Fruit fly (Drosophila melanogaster) whole organism, embryonic: Measurements from ENCODE around the gene Pld3.
A peak's percentile ranks its signal among the peaks of the same experiment; 100 is the strongest.

Source experiments
- ATbp ChIP-seq: fragments of 200-800 bp; sonication (Bioruptor generic); optimal IDR thresholded peaks from 2 replicates; lab custom pipeline; 2017; ENCODE audit warnings: missing biosample characterization, mild to moderate bottlenecking, missing genetic modification characterization, missing genetic modification reagents
- BtbVII ChIP-seq: fragments of 200-800 bp; sonication (Bioruptor generic); optimal IDR thresholded peaks from 3 replicates; lab custom pipeline; 2017; ENCODE audit warnings: missing biosample characterization, mild to moderate bottlenecking, missing genetic modification characterization
- CG10543 ChIP-seq: fragments of 200-800 bp; sonication (Bioruptor generic); optimal IDR thresholded peaks from 3 replicates; lab custom pipeline; 2017; ENCODE audit warnings: missing biosample characterization, mild to moderate bottlenecking, missing genetic modification characterization, moderate library complexity
- CG10959 ChIP-seq: fragments of 200-800 bp; sonication (Bioruptor generic); IDR thresholded peaks from 2 replicates; pipeline ENCODE4 v1.3.6; 2022; ENCODE audit warnings: missing biosample characterization, missing genetic modification characterization
- CG11456 ChIP-seq: fragments of 200-800 bp; sonication (Bioruptor generic); IDR thresholded peaks from 3 replicates; pipeline ENCODE4 v1.3.6; 2022; ENCODE audit warnings: missing biosample characterization, missing genetic modification characterization
- CG11504 ChIP-seq: fragments of 200-800 bp; sonication (Bioruptor generic); optimal IDR thresholded peaks from 3 replicates; lab custom pipeline; 2019; ENCODE audit warnings: missing biosample characterization, mild to moderate bottlenecking, missing genetic modification characterization, moderate library complexity
- CG11695 ChIP-seq: fragments of 200-800 bp; sonication (Bioruptor generic); IDR thresholded peaks from 3 replicates; pipeline ENCODE4 v1.3.6; 2022; ENCODE audit warnings: missing biosample characterization, missing genetic modification characterization
- CG13287 ChIP-seq: fragments of 200-800 bp; sonication (Bioruptor generic); IDR thresholded peaks from 2 replicates; pipeline ENCODE4 v1.3.6; 2022; ENCODE audit warnings: missing biosample characterization, missing genetic modification characterization; ENCODE audit not compliant: partially characterized antibody
- CG1603 ChIP-seq: fragments of 200-800 bp; sonication (Bioruptor generic); optimal IDR thresholded peaks from 2 replicates; lab custom pipeline; 2019; ENCODE audit warnings: missing biosample characterization, mild to moderate bottlenecking, missing genetic modification characterization, moderate library complexity
- CG17612 ChIP-seq: fragments of 200-800 bp; sonication (Bioruptor generic); IDR thresholded peaks from 2 replicates; pipeline ENCODE4 v1.3.6; 2022; ENCODE audit warnings: missing biosample characterization, missing genetic modification characterization
- CG2120 ChIP-seq: fragments of 200-800 bp; sonication (Bioruptor generic); optimal IDR thresholded peaks from 3 replicates; lab custom pipeline; 2016; ENCODE audit warnings: missing biosample characterization, missing genetic modification characterization
- CG33557 ChIP-seq: fragments of 200-800 bp; sonication (Bioruptor generic); optimal IDR thresholded peaks from 2 replicates; lab custom pipeline; 2019; ENCODE audit warnings: missing biosample characterization, mild to moderate bottlenecking, missing genetic modification characterization, moderate library complexity
- CG34376 ChIP-seq: fragments of 200-800 bp; sonication (Bioruptor generic); optimal IDR thresholded peaks from 2 replicates; lab custom pipeline; 2018; ENCODE audit warnings: missing biosample characterization, mild to moderate bottlenecking, missing genetic modification characterization
- CG6654 ChIP-seq: fragments of 200-800 bp; sonication (Bioruptor generic); optimal IDR thresholded peaks from 2 replicates; lab custom pipeline; 2017; ENCODE audit warnings: missing biosample characterization, mild to moderate bottlenecking, missing genetic modification characterization
- CG6854 ChIP-seq: fragments of 200-800 bp; sonication (Bioruptor generic); optimal IDR thresholded peaks from 3 replicates; lab custom pipeline; 2017; ENCODE audit warnings: missing biosample characterization, mild to moderate bottlenecking, missing genetic modification characterization
- CG7271 ChIP-seq: fragments of 200-800 bp; sonication (Bioruptor generic); optimal IDR thresholded peaks from 2 replicates; lab custom pipeline; 2018; ENCODE audit warnings: missing biosample characterization, mild to moderate bottlenecking, missing genetic modification characterization, moderate library complexity
- CG8388 ChIP-seq: fragments of 200-800 bp; sonication (Bioruptor generic); optimal IDR thresholded peaks from 2 replicates; lab custom pipeline; 2019; ENCODE audit warnings: missing biosample characterization, mild to moderate bottlenecking, missing genetic modification characterization, moderate library complexity
- Dfd ChIP-seq, 2 experiments: fragments of >200 bp; optimal IDR thresholded peaks; 2 replicates each; lab custom pipeline; 2017; ENCODE audit warnings: missing biosample characterization in 2 of 2, missing genetic modification characterization in 2 of 2
- Dip3 ChIP-seq: fragments of 200-800 bp; sonication (Bioruptor generic); optimal IDR thresholded peaks from 3 replicates; lab custom pipeline; 2016; ENCODE audit warnings: missing biosample characterization, missing genetic modification characterization
- Dp ChIP-seq: fragments of 200-800 bp; sonication (Bioruptor generic); optimal IDR thresholded peaks from 2 replicates; lab custom pipeline; 2018; ENCODE audit warnings: missing biosample characterization, mild to moderate bottlenecking, missing genetic modification characterization, moderate library complexity
- Dref ChIP-seq: fragments of 200-800 bp; sonication (Bioruptor generic); IDR thresholded peaks from 2 replicates; pipeline ENCODE4 v1.3.6; 2022; ENCODE audit warnings: missing biosample characterization, missing genetic modification characterization
- Gsc ChIP-seq: fragments of 200-800 bp; sonication (Bioruptor generic); IDR thresholded peaks from 2 replicates; pipeline ENCODE4 v1.3.6; 2022; ENCODE audit warnings: missing biosample characterization, missing genetic modification characterization
- Hmr ChIP-seq: fragments of 200-800 bp; sonication (Bioruptor generic); optimal IDR thresholded peaks from 3 replicates; lab custom pipeline; 2017; ENCODE audit warnings: mild to moderate bottlenecking, missing biosample characterization, missing genetic modification reagents, missing genetic modification characterization
- Max ChIP-seq: fragments of 200-800 bp; sonication (Bioruptor generic); optimal IDR thresholded peaks from 2 replicates; lab custom pipeline; 2016; ENCODE audit warnings: missing biosample characterization, mild to moderate bottlenecking, missing genetic modification characterization
- Med ChIP-seq: fragments of 200-800 bp; sonication (Bioruptor generic); peaks from one replicate; lab custom pipeline; 2016; ENCODE audit warnings: missing biosample characterization, missing genetic modification characterization, mild to moderate bottlenecking, inconsistent platforms, moderate library complexity
- Myb ChIP-seq: fragments of 200-800 bp; sonication (Bioruptor generic); optimal IDR thresholded peaks from 2 replicates; lab custom pipeline; 2016; ENCODE audit warnings: missing biosample characterization, missing genetic modification characterization
- Rfx ChIP-seq: fragments of 200-800 bp; sonication (Bioruptor generic); IDR thresholded peaks from 2 replicates; pipeline ENCODE4 v1.3.6; 2022; ENCODE audit warnings: missing biosample characterization, missing genetic modification characterization
- Tbp ChIP-seq: fragments of >200 bp; optimal IDR thresholded peaks from 2 replicates; lab custom pipeline; 2018; ENCODE audit warnings: missing biosample characterization, missing genetic modification characterization
- Xrp1 ChIP-seq: fragments of 200-800 bp; sonication (Bioruptor generic); IDR thresholded peaks from 2 replicates; pipeline ENCODE4 v1.3.6; 2022; ENCODE audit warnings: missing biosample characterization, missing genetic modification characterization
- az2 ChIP-seq: fragments of 200-800 bp; sonication (Bioruptor generic); optimal IDR thresholded peaks from 3 replicates; lab custom pipeline; 2016; ENCODE audit warnings: missing biosample characterization, missing genetic modification characterization
- bcd ChIP-seq: fragments of 200-800 bp; sonication (Bioruptor generic); optimal IDR thresholded peaks from 2 replicates; lab custom pipeline; 2017; ENCODE audit warnings: missing biosample characterization, mild to moderate bottlenecking, missing genetic modification characterization
- bowl ChIP-seq: fragments of 200-800 bp; sonication (Bioruptor generic); IDR thresholded peaks from 2 replicates; pipeline ENCODE4 v1.3.6; 2022; ENCODE audit warnings: missing biosample characterization, missing genetic modification characterization
- br ChIP-seq: fragments of >200 bp; optimal IDR thresholded peaks from 2 replicates; lab custom pipeline; 2017
- cg ChIP-seq: fragments of 200-800 bp; sonication (Bioruptor generic); optimal IDR thresholded peaks from 3 replicates; lab custom pipeline; 2019; ENCODE audit warnings: missing biosample characterization, mild to moderate bottlenecking, missing genetic modification characterization, moderate library complexity
- croc ChIP-seq: fragments of 200-800 bp; sonication (Bioruptor generic); conservative IDR thresholded peaks from 3 replicates; pipeline ENCODE4 v1.3.6; 2022; ENCODE audit warnings: missing biosample characterization, missing genetic modification characterization
- eyg ChIP-seq: fragments of 200-800 bp; sonication (Bioruptor generic); optimal IDR thresholded peaks from 3 replicates; lab custom pipeline; 2016; ENCODE audit warnings: missing biosample characterization, missing genetic modification characterization
- fd102C ChIP-seq: fragments of 200-800 bp; sonication (Bioruptor generic); optimal IDR thresholded peaks from 2 replicates; lab custom pipeline; 2018; ENCODE audit warnings: missing biosample characterization, mild to moderate bottlenecking, missing genetic modification characterization, moderate library complexity
- gcm ChIP-seq: fragments of 200-800 bp; sonication (Bioruptor generic); optimal IDR thresholded peaks from 2 replicates; lab custom pipeline; 2019; ENCODE audit warnings: missing biosample characterization, mild to moderate bottlenecking, missing genetic modification characterization, moderate library complexity
- hth ChIP-seq: fragments of >200 bp; optimal IDR thresholded peaks from 2 replicates; lab custom pipeline; 2017; ENCODE audit warnings: inconsistent platforms
- lbe ChIP-seq: fragments of 200-800 bp; sonication (Bioruptor generic); optimal IDR thresholded peaks from 2 replicates; lab custom pipeline; 2016; ENCODE audit warnings: missing biosample characterization, mild to moderate bottlenecking, missing genetic modification characterization
- mam ChIP-seq: fragments of 200-800 bp; sonication (Bioruptor generic); optimal IDR thresholded peaks from 3 replicates; lab custom pipeline; 2016; ENCODE audit warnings: missing biosample characterization, missing genetic modification characterization
- mirr ChIP-seq: fragments of 200-800 bp; sonication (Bioruptor generic); optimal IDR thresholded peaks from 3 replicates; lab custom pipeline; 2018; ENCODE audit warnings: missing biosample characterization, mild to moderate bottlenecking, missing genetic modification characterization
- pzg ChIP-seq: fragments of 200-800 bp; sonication (Bioruptor generic); optimal IDR thresholded peaks from 3 replicates; lab custom pipeline; 2018; ENCODE audit warnings: missing biosample characterization, mild to moderate bottlenecking, missing genetic modification characterization, moderate library complexity
- ranshi ChIP-seq: fragments of 200-800 bp; sonication (Bioruptor generic); IDR thresholded peaks from 2 replicates; pipeline ENCODE4 v1.3.6; 2022; ENCODE audit warnings: missing biosample characterization, missing genetic modification characterization
- repo ChIP-seq: fragments of 200-800 bp; sonication (Bioruptor generic); optimal IDR thresholded peaks from 2 replicates; lab custom pipeline; 2016; ENCODE audit warnings: missing biosample characterization, missing genetic modification characterization
- row ChIP-seq: fragments of 200-800 bp; sonication (Bioruptor generic); IDR thresholded peaks from 3 replicates; pipeline ENCODE4 v1.3.6; 2022; ENCODE audit warnings: missing biosample characterization, missing genetic modification characterization
- sim ChIP-seq: fragments of 200-800 bp; sonication (Bioruptor generic); IDR thresholded peaks from 2 replicates; pipeline ENCODE4 v1.3.6; 2022; ENCODE audit warnings: missing biosample characterization, missing genetic modification characterization
- sisA ChIP-seq: fragments of 200-800 bp; sonication (Bioruptor generic); IDR thresholded peaks from 2 replicates; pipeline ENCODE4 v1.3.6; 2022; ENCODE audit warnings: missing biosample characterization, missing genetic modification characterization
- tio ChIP-seq: fragments of 200-800 bp; sonication (Bioruptor generic); optimal IDR thresholded peaks from 2 replicates; lab custom pipeline; 2017; ENCODE audit warnings: missing biosample characterization, missing genetic modification characterization, inconsistent platforms

Pld3 gene

dm6 chr2L:21141714-21142500, 16.7 kb upstream of the Pld3 start, which contains the start of gene Dap160 (continued):
- TF ChIP-seq CG7271, result no peak
- TF ChIP-seq Dip3 (GFP tag; lab: Kevin White, UChicago), result no peak
- no peak for TF ChIP-seq repo (GFP tag; lab: Kevin White, UChicago)
- peak; percentile 52; the same call in 1 of the 2 replicates for TF ChIP-seq Rfx (GFP tag; lab: Robert Waterston, UW)
- TF ChIP-seq bowl (GFP tag; lab: Robert Waterston, UW), result no peak
- TF ChIP-seq CG17612 (GFP tag; lab: Robert Waterston, UW), result no peak
- TF ChIP-seq ranshi (GFP tag; lab: Robert Waterston, UW), result no peak
- no peak for TF ChIP-seq CG11695 (GFP tag; lab: Robert Waterston, UW)
- no peak for TF ChIP-seq CG1603 (tag; lab: Kevin White, UChicago)
- peak; percentile 67 for TF ChIP-seq pzg
- TF ChIP-seq az2 (GFP tag; lab: Kevin White, UChicago), result no peak
- TF ChIP-seq Dref, result peak; percentile 82
- no peak for TF ChIP-seq gcm (GFP tag; lab: Kevin White, UChicago)
- no peak for TF ChIP-seq CG10959 (GFP tag; lab: Robert Waterston, UW)
- no peak for TF ChIP-seq croc
- TF ChIP-seq Myb (GFP tag; lab: Kevin White, UChicago), result peak; percentile 92
- no peak for TF ChIP-seq bcd
- peak; percentile 77 for TF ChIP-seq CG13287 (GFP tag; lab: Robert Waterston, UW)
- TF ChIP-seq Max (GFP tag; lab: Kevin White, UChicago), result peak; percentile 3
- TF ChIP-seq CG11456 (GFP tag; lab: Robert Waterston, UW), result no peak; the same call in 2 of the 3 replicates
- TF ChIP-seq Dfd (GFP tag; optimal IDR thresholded peaks at IDR 0.05; lab: Kevin White, UChicago), result no peak
- TF ChIP-seq sim (GFP tag; lab: Robert Waterston, UW), result no peak
- no peak for TF ChIP-seq CG11504
- no peak for TF ChIP-seq tio (GFP tag; lab: Kevin White, UChicago)
- TF ChIP-seq CG10543, result no peak
- TF ChIP-seq Tbp, result no peak
- peak; percentile 16 for TF ChIP-seq mam (GFP tag; lab: Kevin White, UChicago)
- peak; percentile 3 for TF ChIP-seq lbe (GFP tag; lab: Kevin White, UChicago)
- peak; percentile 79 for TF ChIP-seq Med (GFP tag; lab: Kevin White, UChicago)
- TF ChIP-seq Hmr, result no peak
- TF ChIP-seq CG6854 (GFP tag; lab: Kevin White, UChicago), result no peak
- no peak for TF ChIP-seq CG6654 (GFP tag; lab: Kevin White, UChicago)
- TF ChIP-seq CG8388 (GFP tag; lab: Kevin White, UChicago), result no peak
- TF ChIP-seq Xrp1 (GFP tag; lab: Robert Waterston, UW), result no peak
- TF ChIP-seq fd102C (GFP tag; lab: Kevin White, UChicago), result no peak
- TF ChIP-seq CG34376 (GFP tag; lab: Kevin White, UChicago), result peak; percentile 51
- peak; percentile 24 for TF ChIP-seq mirr (GFP tag; lab: Kevin White, UChicago)
- peak; percentile 67 for TF ChIP-seq row (GFP tag; lab: Robert Waterston, UW)
- no peak for TF ChIP-seq hth (lab: Kevin White, UChicago)
- peak; percentile 51 for TF ChIP-seq CG2120
- TF ChIP-seq ATbp (GFP tag; lab: Kevin White, UChicago), result no peak
- TF ChIP-seq CG33557, result no peak
- no peak for TF ChIP-seq Gsc (GFP tag; lab: Robert Waterston, UW)
- peak; percentile 61 for TF ChIP-seq cg (GFP tag; lab: Kevin White, UChicago)
- TF ChIP-seq Dp (GFP tag; lab: Kevin White, UChicago), result peak; percentile 54
- no peak for TF ChIP-seq br (lab: Kevin White, UChicago)
- no peak for TF ChIP-seq eyg (GFP tag; lab: Kevin White, UChicago)
- no peak for TF ChIP-seq sisA (GFP tag; lab: Robert Waterston, UW)
- no peak for TF ChIP-seq BtbVII
